Worm (Caenorhabditis elegans): ENCODE results near the gene K06B4.4.

- TF ChIP-seq ztf-23 (GFP tag; IDR thresholded peaks at IDR 0.05) = no peak
- TF ChIP-seq klf-2 (GFP tag; conservative IDR thresholded peaks at IDR 0.05) = no peak
These were observed 29.1 kb downstream of the K06B4.4 start, which contains the start of gene srx-29 for ce11 chrV:15698099-15698498.
